Worm (Caenorhabditis elegans) whole organism, young adult: Measurements from ENCODE around the gene Y51B9A.5.

Source experiments
- ama-1 ChIP-seq, 3 experiments: fragments of 150-350 bp in 1 of 3; sonication (generic microtip) in 2 of 3; optimal IDR thresholded peaks; 2 replicates each; lab custom pipeline; 2014 to 2018; ENCODE audit warnings: missing biosample characterization in 2 of 3, missing genetic modification characterization in 2 of 3, missing genetic modification reagents in 2 of 3
- ceh-91 ChIP-seq: fragments of 200-800 bp; sonication (Bioruptor generic); IDR thresholded peaks from 2 replicates; pipeline ENCODE4 v1.3.6; 2022; ENCODE audit warnings: missing genetic modification reagents, missing genetic modification characterization, missing compliant biosample characterization

DNA sequence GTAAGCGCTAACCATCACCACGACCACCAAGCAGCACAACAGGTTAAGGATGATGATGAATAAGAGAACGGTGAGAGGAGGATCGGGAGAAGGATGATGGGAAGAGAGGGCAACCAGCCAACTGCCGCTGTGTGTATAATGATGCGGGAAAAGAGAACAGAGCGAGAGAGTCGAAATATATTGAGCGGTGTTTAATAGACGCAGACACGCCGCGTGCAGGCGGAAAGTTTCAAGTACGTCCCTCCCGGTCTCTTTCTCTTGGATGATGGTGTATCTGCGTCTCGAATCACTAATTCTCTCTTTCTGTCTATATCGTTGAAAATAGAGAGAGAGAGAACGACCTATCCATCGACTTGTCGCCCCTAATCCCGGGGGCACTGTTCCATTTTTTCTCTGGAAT, 47.2 kb upstream of the Y51B9A.5 start:
- TF ChIP-seq ama-1 (optimal IDR thresholded peaks at IDR 0.05; lab: Kevin White, UChicago) (no peak), ama-1 (GFP tag; optimal IDR thresholded peaks at IDR 0.05; lab: Kevin White, UChicago) (no peak), ceh-91 (no peak)
